Fruit fly (Drosophila melanogaster): ENCODE results near the gene Cds.

Cds gene

dm6 chr3L:8121590-8121989 is 6.0 kb upstream of the Cds start, which contains the start of gene ldbr (continued):
- no peak for TF ChIP-seq wek (GFP tag; optimal IDR thresholded peaks at IDR 0.05)
- no peak for TF ChIP-seq crol (GFP tag; IDR thresholded peaks at IDR 0.05)
- peak; percentile 93 for TF ChIP-seq E2f2 (GFP tag; IDR thresholded peaks at IDR 0.05)
- TF ChIP-seq B-H2 (GFP tag; optimal IDR thresholded peaks at IDR 0.05), result peak; percentile 64
- TF ChIP-seq lab (GFP tag; optimal IDR thresholded peaks at IDR 0.05), result no peak
- peak; percentile 50; the same call in 1 of the 2 replicates for TF ChIP-seq amos (GFP tag; IDR thresholded peaks at IDR 0.05; ENCODE audit: partially characterized antibody)
- TF ChIP-seq CG18262 (tag; optimal IDR thresholded peaks at IDR 0.05), result peak; percentile 15
- no peak for TF ChIP-seq fu2 (GFP tag; optimal IDR thresholded peaks at IDR 0.05)
- no peak for TF ChIP-seq CG8388 (GFP tag; optimal IDR thresholded peaks at IDR 0.05)
- no peak for TF ChIP-seq lov (optimal IDR thresholded peaks at IDR 0.05)
- TF ChIP-seq lov (GFP tag; IDR thresholded peaks at IDR 0.05), result no peak
- TF ChIP-seq Vsx1 (GFP tag; optimal IDR thresholded peaks at IDR 0.05), result no peak
- no peak for TF ChIP-seq Side (GFP tag; optimal IDR thresholded peaks at IDR 0.05)
- no peak for TF ChIP-seq CG18476 (GFP tag; optimal IDR thresholded peaks at IDR 0.05)
- TF ChIP-seq CG11696 (GFP tag; IDR thresholded peaks at IDR 0.05), result no peak
- no peak for TF ChIP-seq B-H1 (GFP tag; IDR thresholded peaks at IDR 0.05)
- TF ChIP-seq Deaf1 (tag; optimal IDR thresholded peaks at IDR 0.05), result no peak
- TF ChIP-seq CG8765 (GFP tag; IDR thresholded peaks at IDR 0.05), result no peak
- no peak for TF ChIP-seq Adf1 (GFP tag; IDR thresholded peaks at IDR 0.05)
- no peak for TF ChIP-seq CG31388 (GFP tag; optimal IDR thresholded peaks at IDR 0.05)
- no peak for TF ChIP-seq CG2712 (tag; optimal IDR thresholded peaks at IDR 0.05)
- TF ChIP-seq CG10431 (GFP tag; optimal IDR thresholded peaks at IDR 0.05), result peak; percentile 23
- no peak for TF ChIP-seq H2.0 (GFP tag; IDR thresholded peaks at IDR 0.05)
- TF ChIP-seq CG2678 (tag; optimal IDR thresholded peaks at IDR 0.05), result no peak
- no peak for TF ChIP-seq CG3838 (GFP tag; optimal IDR thresholded peaks at IDR 0.05)
- TF ChIP-seq HLH54F (GFP tag; optimal IDR thresholded peaks at IDR 0.05), result no peak
- no peak for TF ChIP-seq Poxn (GFP tag; IDR thresholded peaks at IDR 0.05)
- TF ChIP-seq prd (optimal IDR thresholded peaks at IDR 0.05), result no peak
- TF ChIP-seq prd (GFP tag; IDR thresholded peaks at IDR 0.05), result no peak
- TF ChIP-seq CG17802 (tag; optimal IDR thresholded peaks at IDR 0.05), result no peak
- TF ChIP-seq Taf1 (GFP tag; IDR thresholded peaks at IDR 0.05), result no peak
- TF ChIP-seq Oaz (GFP tag; IDR thresholded peaks at IDR 0.05), result no peak
- no peak for TF ChIP-seq ERR (GFP tag; optimal IDR thresholded peaks at IDR 0.05)
- peak; percentile 94 for TF ChIP-seq CG10267 (tag; optimal IDR thresholded peaks at IDR 0.05)
- peak; percentile 29 for TF ChIP-seq Sry-δ (GFP tag; optimal IDR thresholded peaks at IDR 0.05)
- TF ChIP-seq br (optimal IDR thresholded peaks at IDR 0.05), result no peak
- peak; percentile 56 for TF ChIP-seq ato (GFP tag; IDR thresholded peaks at IDR 0.05; ENCODE audit: partially characterized antibody)
- no peak for TF ChIP-seq dpn (GFP tag; optimal IDR thresholded peaks at IDR 0.05)
- TF ChIP-seq CG1602 (GFP tag; optimal IDR thresholded peaks at IDR 0.05), result no peak
- TF ChIP-seq Sry-β (GFP tag; optimal IDR thresholded peaks at IDR 0.05), result no peak
- no peak for TF ChIP-seq trh (GFP tag; optimal IDR thresholded peaks at IDR 0.05)
- no peak for TF ChIP-seq CG6854 (GFP tag; optimal IDR thresholded peaks at IDR 0.05)
- TF ChIP-seq fd3F (GFP tag; optimal IDR thresholded peaks at IDR 0.05), result no peak
- no peak for TF ChIP-seq CG13894 (tag; optimal IDR thresholded peaks at IDR 0.05)
- no peak for TF ChIP-seq ase (GFP tag; IDR thresholded peaks at IDR 0.05)
- peak; percentile 65; the same call in 1 of the 2 replicates for TF ChIP-seq bbx (GFP tag; IDR thresholded peaks at IDR 0.05; ENCODE audit: partially characterized antibody)
- no peak for TF ChIP-seq CG2889 (GFP tag; IDR thresholded peaks at IDR 0.05)
- TF ChIP-seq CG4424 (GFP tag; optimal IDR thresholded peaks at IDR 0.05), result no peak
- no peak for TF ChIP-seq Elba2 (GFP tag; optimal IDR thresholded peaks at IDR 0.05)
- TF ChIP-seq CTCF (GFP tag; optimal IDR thresholded peaks at IDR 0.05), result no peak
- TF ChIP-seq CG34422 (GFP tag; IDR thresholded peaks at IDR 0.05), result peak; percentile 36; the same call in 1 of the 3 replicates
- TF ChIP-seq CG3407 (GFP tag; optimal IDR thresholded peaks at IDR 0.05), result no peak
- TF ChIP-seq CG12769 (tag; optimal IDR thresholded peaks at IDR 0.05), result no peak
- peak; percentile 34 for TF ChIP-seq sug (tag; optimal IDR thresholded peaks at IDR 0.05)
